Fruit fly (Drosophila melanogaster) whole organism, embryonic: Measurements from ENCODE around the gene Uba5.

Source experiments
- Ada2b ChIP-seq: fragments of 200-800 bp; sonication (Bioruptor generic); IDR thresholded peaks from 2 replicates; pipeline ENCODE4 v1.3.6; 2022; ENCODE audit warnings: missing biosample characterization, missing genetic modification characterization
- Atf6 ChIP-seq: fragments of 200-800 bp; sonication (Bioruptor generic); IDR thresholded peaks from 2 replicates; pipeline ENCODE4 v1.3.6; 2022; ENCODE audit warnings: missing biosample characterization, missing genetic modification characterization
- B-H1 ChIP-seq: fragments of 200-800 bp; sonication (Bioruptor generic); IDR thresholded peaks from 3 replicates; pipeline ENCODE4 v1.3.6; 2022; ENCODE audit warnings: missing biosample characterization, missing genetic modification characterization
- CG10431 ChIP-seq: fragments of 200-800 bp; sonication (Bioruptor generic); optimal IDR thresholded peaks from 3 replicates; lab custom pipeline; 2018; ENCODE audit warnings: missing biosample characterization, mild to moderate bottlenecking, missing genetic modification characterization
- CG10654 ChIP-seq: fragments of 200-800 bp; sonication (Bioruptor generic); optimal IDR thresholded peaks from 2 replicates; lab custom pipeline; 2016; ENCODE audit warnings: missing biosample characterization, missing genetic modification characterization
- CG11247 ChIP-seq: fragments of 200-800 bp; sonication (Bioruptor generic); IDR thresholded peaks from 2 replicates; pipeline ENCODE4 v1.3.6; 2022; ENCODE audit warnings: missing biosample characterization, missing genetic modification characterization
- CG11398 ChIP-seq: fragments of 200-800 bp; sonication (Bioruptor generic); optimal IDR thresholded peaks from 2 replicates; lab custom pipeline; 2016; ENCODE audit warnings: missing biosample characterization, missing genetic modification characterization
- CG11695 ChIP-seq: fragments of 200-800 bp; sonication (Bioruptor generic); IDR thresholded peaks from 3 replicates; pipeline ENCODE4 v1.3.6; 2022; ENCODE audit warnings: missing biosample characterization, missing genetic modification characterization
- CG12391 ChIP-seq: fragments of 200-800 bp; sonication (Bioruptor generic); optimal IDR thresholded peaks from 3 replicates; lab custom pipeline; 2018; ENCODE audit warnings: missing biosample characterization, mild to moderate bottlenecking, missing genetic modification characterization, moderate library complexity
- CG14965 ChIP-seq: fragments of 200-800 bp; sonication (Bioruptor generic); optimal IDR thresholded peaks from 2 replicates; lab custom pipeline; 2016; ENCODE audit warnings: missing biosample characterization, missing genetic modification characterization, borderline replicate concordance
- CG17385 ChIP-seq: fragments of 200-800 bp; sonication (Bioruptor generic); optimal IDR thresholded peaks from 3 replicates; lab custom pipeline; 2018; ENCODE audit warnings: missing biosample characterization, mild to moderate bottlenecking, missing genetic modification characterization
- CG17912 ChIP-seq: fragments of 200-800 bp; sonication (Bioruptor generic); optimal IDR thresholded peaks from 2 replicates; lab custom pipeline; 2018; ENCODE audit warnings: missing biosample characterization, mild to moderate bottlenecking, missing genetic modification characterization
- CG2116 ChIP-seq: fragments of 200-800 bp; sonication (Bioruptor generic); optimal IDR thresholded peaks from 3 replicates; lab custom pipeline; 2018; ENCODE audit warnings: missing biosample characterization, mild to moderate bottlenecking, missing genetic modification characterization
- CG2889 ChIP-seq: fragments of 200-800 bp; sonication (Bioruptor generic); IDR thresholded peaks from 3 replicates; pipeline ENCODE4 v1.3.6; 2022; ENCODE audit warnings: missing biosample characterization, missing genetic modification characterization
- CG4328 ChIP-seq: fragments of 200-800 bp; sonication (Bioruptor generic); optimal IDR thresholded peaks from 3 replicates; lab custom pipeline; 2017; ENCODE audit warnings: missing biosample characterization, missing genetic modification reagents, missing genetic modification characterization
- CG43689 ChIP-seq: fragments of 200-800 bp; sonication (Bioruptor generic); IDR thresholded peaks from 2 replicates; pipeline ENCODE4 v1.3.6; 2022; ENCODE audit warnings: missing biosample characterization, missing genetic modification characterization
- CG4404 ChIP-seq: fragments of 200-800 bp; sonication (Bioruptor generic); IDR thresholded peaks from 2 replicates; pipeline ENCODE4 v1.3.6; 2022; ENCODE audit warnings: missing biosample characterization, missing genetic modification characterization
- D19B ChIP-seq: fragments of 200-800 bp; sonication (Bioruptor generic); optimal IDR thresholded peaks from 2 replicates; lab custom pipeline; 2017; ENCODE audit warnings: missing biosample characterization, mild to moderate bottlenecking, missing genetic modification characterization
- Dfd ChIP-seq, 2 experiments: fragments of >200 bp; optimal IDR thresholded peaks; 2 replicates each; lab custom pipeline; 2017; ENCODE audit warnings: missing biosample characterization in 2 of 2, missing genetic modification characterization in 2 of 2
- E2f1 ChIP-seq: fragments of 200-800 bp; sonication (Bioruptor generic); IDR thresholded peaks from 2 replicates; pipeline ENCODE4 v1.3.6; 2022; ENCODE audit warnings: missing biosample characterization, missing genetic modification characterization
- Fer2 ChIP-seq: fragments of 200-800 bp; sonication (Bioruptor generic); optimal IDR thresholded peaks from 2 replicates; lab custom pipeline; 2018; ENCODE audit warnings: missing biosample characterization, mild to moderate bottlenecking, missing genetic modification characterization, moderate library complexity
- Mad ChIP-seq: fragments of 200-800 bp; sonication (Bioruptor generic); optimal IDR thresholded peaks from 2 replicates; lab custom pipeline; 2016; ENCODE audit warnings: missing biosample characterization, missing genetic modification characterization
- NC2β ChIP-seq: fragments of 200-800 bp; sonication (Bioruptor generic); optimal IDR thresholded peaks from 2 replicates; lab custom pipeline; 2016; ENCODE audit warnings: missing biosample characterization, missing genetic modification characterization
- NK7.1 ChIP-seq: fragments of 200-800 bp; sonication (Bioruptor generic); optimal IDR thresholded peaks from 3 replicates; lab custom pipeline; 2016; ENCODE audit warnings: missing biosample characterization, missing genetic modification characterization
- Oaz ChIP-seq: fragments of 200-800 bp; sonication (Bioruptor generic); IDR thresholded peaks from 2 replicates; pipeline ENCODE4 v1.3.6; 2022; ENCODE audit warnings: missing biosample characterization, missing genetic modification characterization
- Taf1 ChIP-seq: fragments of 200-800 bp; sonication (Bioruptor generic); IDR thresholded peaks from 2 replicates; pipeline ENCODE4 v1.3.6; 2022; ENCODE audit warnings: missing biosample characterization, missing genetic modification characterization
- Tbp ChIP-seq: fragments of >200 bp; optimal IDR thresholded peaks from 2 replicates; lab custom pipeline; 2018; ENCODE audit warnings: missing biosample characterization, missing genetic modification characterization
- Usf ChIP-seq: fragments of 200-800 bp; sonication (Bioruptor generic); optimal IDR thresholded peaks from 2 replicates; lab custom pipeline; 2017; ENCODE audit warnings: missing genotype, missing biosample characterization, missing genetic modification characterization
- ara ChIP-seq: fragments of 200-800 bp; sonication (Bioruptor generic); IDR thresholded peaks from 2 replicates; pipeline ENCODE4 v1.3.6; 2022; ENCODE audit warnings: missing biosample characterization, missing genetic modification characterization
- ase ChIP-seq: fragments of 200-800 bp; sonication (Bioruptor generic); IDR thresholded peaks from 3 replicates; pipeline ENCODE4 v1.3.6; 2022; ENCODE audit warnings: missing biosample characterization, missing genetic modification characterization
- bab2 ChIP-seq: fragments of 200-800 bp; sonication (Bioruptor generic); optimal IDR thresholded peaks from 2 replicates; lab custom pipeline; 2016; ENCODE audit warnings: missing biosample characterization, missing genetic modification characterization
- croc ChIP-seq: fragments of 200-800 bp; sonication (Bioruptor generic); conservative IDR thresholded peaks from 3 replicates; pipeline ENCODE4 v1.3.6; 2022; ENCODE audit warnings: missing biosample characterization, missing genetic modification characterization
- crp ChIP-seq, 2 experiments: fragments of 200-800 bp; sonication (Bioruptor generic); optimal IDR thresholded peaks; 2 replicates in 1 of 2; 3 replicates in 1 of 2; lab custom pipeline; 2017; ENCODE audit warnings: missing biosample characterization in 2 of 2, missing genetic modification characterization in 2 of 2, mild to moderate bottlenecking in 1 of 2, moderate library complexity in 1 of 2
- dysf ChIP-seq: fragments of 200-800 bp; sonication (Bioruptor generic); IDR thresholded peaks from 3 replicates; pipeline ENCODE4 v1.3.6; 2022; ENCODE audit warnings: missing biosample characterization, missing genetic modification characterization
- emc ChIP-seq: fragments of 200-800 bp; sonication (Bioruptor generic); optimal IDR thresholded peaks from 2 replicates; lab custom pipeline; 2016; ENCODE audit warnings: missing biosample characterization, missing genetic modification characterization
- en ChIP-seq: fragments of 200-800 bp; sonication (Bioruptor generic); optimal IDR thresholded peaks from 2 replicates; lab custom pipeline; 2016; ENCODE audit warnings: missing biosample characterization, missing genetic modification characterization
- ftz-f1 ChIP-seq: fragments of 200-800 bp; sonication (Bioruptor generic); optimal IDR thresholded peaks from 2 replicates; lab custom pipeline; 2016; ENCODE audit warnings: missing biosample characterization, missing genetic modification characterization
- grn ChIP-seq: fragments of 200-800 bp; sonication (Bioruptor generic); optimal IDR thresholded peaks from 3 replicates; lab custom pipeline; 2017; ENCODE audit warnings: missing biosample characterization, missing genetic modification characterization
- her ChIP-seq: fragments of 200-800 bp; sonication (Bioruptor generic); optimal IDR thresholded peaks from 2 replicates; lab custom pipeline; 2016; ENCODE audit warnings: missing biosample characterization, missing genetic modification characterization
- inv ChIP-seq: fragments of 200-800 bp; sonication (Bioruptor generic); IDR thresholded peaks from 2 replicates; pipeline ENCODE4 v1.3.6; 2022; ENCODE audit warnings: missing biosample characterization, missing genetic modification characterization; ENCODE audit not compliant: partially characterized antibody
- kah ChIP-seq: fragments of 200-800 bp; sonication (Bioruptor generic); optimal IDR thresholded peaks from 2 replicates; lab custom pipeline; 2018; ENCODE audit warnings: missing biosample characterization, mild to moderate bottlenecking, missing genetic modification characterization
- nerfin-2 ChIP-seq: fragments of 200-800 bp; sonication (Bioruptor generic); IDR thresholded peaks from 2 replicates; pipeline ENCODE4 v1.3.6; 2022; ENCODE audit warnings: missing biosample characterization, missing genetic modification characterization; ENCODE audit not compliant: partially characterized antibody
- oc ChIP-seq: fragments of 200-800 bp; sonication (Bioruptor generic); optimal IDR thresholded peaks from 2 replicates; lab custom pipeline; 2018; ENCODE audit warnings: missing biosample characterization, mild to moderate bottlenecking, missing genetic modification characterization, moderate library complexity
- otp ChIP-seq: fragments of 200-800 bp; sonication (Bioruptor generic); IDR thresholded peaks from 3 replicates; pipeline ENCODE4, ENCODE4 v1.3.6; 2022; ENCODE audit warnings: missing biosample characterization, missing genetic modification characterization
- pan ChIP-seq, 4 experiments: fragments of >200 bp in 3 of 4; fragments of 200-800 bp in 1 of 4; sonication (Bioruptor generic) in 1 of 4; optimal IDR thresholded peaks in 3 of 4; IDR thresholded peaks in 1 of 4; 2 replicates each; pipeline versions ENCODE4 v1.3.6 to Lab custom; 2017 to 2022; ENCODE audit warnings: missing biosample characterization in 2 of 4, missing genetic modification characterization in 2 of 4, mixed read lengths in 1 of 4
- sqz ChIP-seq: fragments of 200-800 bp; sonication (Bioruptor generic); optimal IDR thresholded peaks from 3 replicates; lab custom pipeline; 2018; ENCODE audit warnings: missing biosample characterization, mild to moderate bottlenecking, missing genetic modification characterization
- ssp ChIP-seq: fragments of 200-800 bp; sonication (Bioruptor generic); IDR thresholded peaks from 2 replicates; pipeline ENCODE4 v1.3.6; 2022; ENCODE audit warnings: missing biosample characterization, missing genetic modification characterization
- vfl ChIP-seq: fragments of 200-800 bp; sonication (Bioruptor generic); optimal IDR thresholded peaks from 2 replicates; lab custom pipeline; 2016; ENCODE audit warnings: missing biosample characterization, missing genetic modification characterization
- wek ChIP-seq: fragments of 200-800 bp; sonication (Bioruptor generic); optimal IDR thresholded peaks from 3 replicates; lab custom pipeline; 2018; ENCODE audit warnings: missing biosample characterization, mild to moderate bottlenecking, missing genetic modification characterization, moderate library complexity
- zen ChIP-seq: fragments of 200-800 bp; sonication (Bioruptor generic); optimal IDR thresholded peaks from 3 replicates; lab custom pipeline; 2018; ENCODE audit warnings: missing biosample characterization, mild to moderate bottlenecking, missing genetic modification characterization, moderate library complexity

Uba5 gene

DNA sequence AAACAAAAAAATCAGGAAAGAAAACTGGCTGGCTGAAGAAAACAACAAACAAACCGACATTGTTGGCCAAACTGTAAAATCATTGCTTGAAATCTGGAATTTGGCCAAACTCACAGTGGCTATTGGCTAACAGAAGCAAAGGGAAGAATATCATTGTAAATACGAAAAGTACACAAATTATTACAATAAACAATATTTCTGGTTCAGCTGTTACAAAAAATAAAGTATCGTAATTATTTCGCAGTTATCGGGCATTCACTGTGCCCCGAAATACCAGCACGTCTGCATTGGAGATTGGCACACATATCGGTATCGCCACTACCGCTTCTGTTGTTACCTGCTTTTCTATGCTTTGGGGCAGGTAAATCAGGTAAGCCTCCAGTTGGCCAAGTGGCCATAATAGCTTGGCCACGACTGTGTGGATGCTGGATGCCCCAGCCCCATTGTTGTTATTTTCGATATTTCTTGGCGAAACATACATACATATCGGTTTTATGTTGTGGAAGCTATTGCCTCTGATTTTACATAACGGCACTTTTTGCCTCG lies 32.2 kb upstream of the Uba5 start (continued):
- peak; percentile 43; the same call in 1 of the 2 replicates for TF ChIP-seq E2f1 (GFP tag; lab: Robert Waterston, UW)
- TF ChIP-seq zen (tag; lab: Kevin White, UChicago), result peak; percentile 26
- TF ChIP-seq her (GFP tag; lab: Kevin White, UChicago), result peak; percentile 40
- TF ChIP-seq CG11247, result peak; percentile 43; the same call in 1 of the 2 replicates
- TF ChIP-seq Mad (GFP tag; lab: Kevin White, UChicago), result no peak
- TF ChIP-seq NC2β (GFP tag; lab: Kevin White, UChicago), result no peak
- TF ChIP-seq Dfd (GFP tag; optimal IDR thresholded peaks at IDR 0.05; lab: Kevin White, UChicago), result no peak
- no peak for TF ChIP-seq NK7.1
- TF ChIP-seq pan (optimal IDR thresholded peaks at IDR 0.05; lab: Kevin White, UChicago), result no peak
- peak in 1 of 2 experiments; percentile 74 for TF ChIP-seq pan (GFP tag; optimal IDR thresholded peaks at IDR 0.05 in 1 of 2, IDR thresholded peaks at IDR 0.05 in 1 of 2)
- no peak for TF ChIP-seq CG4328 (GFP tag; lab: Kevin White, UChicago)
- no peak for TF ChIP-seq CG10431 (GFP tag; lab: Kevin White, UChicago)
- TF ChIP-seq D19B (GFP tag; lab: Kevin White, UChicago), result no peak
- peak; percentile 47 for TF ChIP-seq Taf1 (GFP tag; lab: Robert Waterston, UW)
- TF ChIP-seq emc (GFP tag; lab: Kevin White, UChicago), result no peak
- no peak for TF ChIP-seq CG17912 (GFP tag; lab: Kevin White, UChicago)
- 0 out of 2 replicates have a peak, but pooled peaks have one; percentile 33 for TF ChIP-seq CG4404 (GFP tag; lab: Robert Waterston, UW)
- TF ChIP-seq Atf6 (GFP tag; lab: Robert Waterston, UW), result peak; percentile 67
- no peak for TF ChIP-seq ara (GFP tag; lab: Robert Waterston, UW)
- TF ChIP-seq dysf, result peak; percentile 82
- no peak for TF ChIP-seq nerfin-2 (GFP tag; lab: Robert Waterston, UW)
- peak; percentile 26 for TF ChIP-seq CG17385
- no peak for TF ChIP-seq croc (GFP tag; lab: Robert Waterston, UW)
- no peak for TF ChIP-seq oc (tag; lab: Kevin White, UChicago)
- peak; percentile 64 for TF ChIP-seq Ada2b (GFP tag; lab: Robert Waterston, UW)
- TF ChIP-seq ssp (GFP tag; lab: Robert Waterston, UW), result no peak
- TF ChIP-seq sqz (GFP tag; lab: Kevin White, UChicago), result no peak
- TF ChIP-seq CG14965, result no peak
- no peak for TF ChIP-seq CG2116
- 0 out of 3 replicates have a peak, but pooled peaks have one; percentile 23 for TF ChIP-seq CG11695 (GFP tag; lab: Robert Waterston, UW)
- TF ChIP-seq ftz-f1, result no peak
- TF ChIP-seq inv (GFP tag; lab: Robert Waterston, UW), result no peak
- peak; percentile 32 for TF ChIP-seq kah (GFP tag; lab: Kevin White, UChicago)
- TF ChIP-seq grn (GFP tag; lab: Kevin White, UChicago), result no peak
- no peak for TF ChIP-seq vfl (GFP tag; lab: Kevin White, UChicago)
- TF ChIP-seq Tbp (GFP tag; lab: Kevin White, UChicago), result no peak
- no peak for TF ChIP-seq CG43689 (GFP tag; lab: Robert Waterston, UW)
- TF ChIP-seq Fer2 (tag; lab: Kevin White, UChicago), result peak; percentile 32
- peak; percentile 43; the same call in 1 of the 3 replicates for TF ChIP-seq CG2889 (GFP tag; lab: Robert Waterston, UW)
- TF ChIP-seq Usf (GFP tag; lab: Kevin White, UChicago), result no peak
- no peak for TF ChIP-seq CG11398
- peak; percentile 42; the same call in 2 of the 3 replicates for TF ChIP-seq B-H1 (GFP tag; lab: Robert Waterston, UW)
- TF ChIP-seq wek (GFP tag; lab: Kevin White, UChicago), result peak; percentile 2
- TF ChIP-seq ase (GFP tag; lab: Robert Waterston, UW), result peak; percentile 54; the same call in 2 of the 3 replicates
- TF ChIP-seq CG10654 (GFP tag; lab: Kevin White, UChicago), result no peak
- TF ChIP-seq bab2 (GFP tag; lab: Kevin White, UChicago), result no peak
- TF ChIP-seq en (GFP tag; lab: Kevin White, UChicago), result no peak
- TF ChIP-seq Oaz, result 0 out of 2 replicates have a peak, but pooled peaks have one; percentile 42
- no peak for TF ChIP-seq otp (GFP tag; lab: Robert Waterston, UW)
- TF ChIP-seq crp (GFP tag; optimal IDR thresholded peaks at IDR 0.05; lab: Kevin White, UChicago), result no peak
- TF ChIP-seq CG12391 (tag; lab: Kevin White, UChicago), result peak; percentile 6
